Worm (Caenorhabditis elegans) whole organism, L4 larva: ENCODE data around the gene tab-1.

Source experiments
- F10B5.3 ChIP-seq: sonication (generic microtip); optimal IDR thresholded peaks from 2 replicates; lab custom pipeline; 2016; ENCODE audit warnings: mild to moderate bottlenecking, missing genetic modification characterization, missing compliant biosample characterization
- F26F4.8 ChIP-seq: fragments of 200-800 bp; sonication (Bioruptor generic); conservative IDR thresholded peaks from 2 replicates; pipeline ENCODE4 v1.3.6; 2022; ENCODE audit warnings: missing genetic modification characterization, missing compliant biosample characterization
- F44E2.7 ChIP-seq: fragments of 200-800 bp; sonication (Bioruptor generic); IDR thresholded peaks from 2 replicates; pipeline ENCODE4 v2.1.2; 2022; ENCODE audit warnings: missing genetic modification characterization, missing compliant biosample characterization
- Y5F2A.4 ChIP-seq: fragments of 200-800 bp; sonication (Bioruptor generic); optimal IDR thresholded peaks from 2 replicates; lab custom pipeline; 2018; ENCODE audit warnings: mild to moderate bottlenecking, missing genetic modification characterization, missing compliant biosample characterization
- Y75B8A.6 ChIP-seq: fragments of 200-800 bp; sonication (Bioruptor generic); IDR thresholded peaks from 2 replicates; pipeline ENCODE4 v1.3.6; 2022; ENCODE audit warnings: missing genetic modification reagents, missing genetic modification characterization, missing compliant biosample characterization
- aha-1 ChIP-seq: fragments of 150-350 bp; peaks from one replicate; lab custom pipeline; 2014; ENCODE audit warnings: missing biosample characterization, missing genetic modification characterization
- arid-1 ChIP-seq: fragments of 200-800 bp; sonication (Bioruptor generic); conservative IDR thresholded peaks from 2 replicates; pipeline ENCODE4 v1.3.6; 2022; ENCODE audit warnings: missing genetic modification reagents, missing genetic modification characterization, missing compliant biosample characterization
- ceh-44 ChIP-seq: fragments of 200-800 bp; sonication (Bioruptor generic); IDR thresholded peaks from 2 replicates; pipeline ENCODE4 v1.3.6; 2022; ENCODE audit warnings: missing genetic modification reagents, missing genetic modification characterization, missing compliant biosample characterization
- ctbp-1 ChIP-seq: fragments of 200-800 bp; sonication (Bioruptor generic); IDR thresholded peaks from 2 replicates; pipeline ENCODE4 v1.3.6; 2022; ENCODE audit warnings: missing genetic modification reagents, missing genetic modification characterization, missing compliant biosample characterization
- daf-12 ChIP-seq: fragments of 150-350 bp; optimal IDR thresholded peaks from 2 replicates; lab custom pipeline; 2014; ENCODE audit warnings: missing biosample characterization, missing genetic modification reagents, missing genetic modification characterization
- daf-16 ChIP-seq, 3 experiments: sonication (generic microtip); optimal IDR thresholded peaks; 2 replicates each; lab custom pipeline; 2016 to 2017; ENCODE audit warnings: missing genetic modification characterization in 3 of 3, missing genetic modification reagents in 3 of 3, mild to moderate bottlenecking in 2 of 3, missing compliant biosample characterization in 2 of 3, missing biosample characterization in 1 of 3, moderate library complexity in 1 of 3
- dmd-6 ChIP-seq: fragments of 200-800 bp; sonication (Bioruptor generic); IDR thresholded peaks from 2 replicates; pipeline ENCODE4 v1.3.6; 2022; ENCODE audit warnings: missing genetic modification reagents, missing genetic modification characterization, missing compliant biosample characterization
- duxl-1 ChIP-seq: sonication (generic microtip); optimal IDR thresholded peaks from 2 replicates; lab custom pipeline; 2016; ENCODE audit warnings: mild to moderate bottlenecking, missing genetic modification characterization, moderate library complexity, missing compliant biosample characterization; ENCODE audit not compliant: poor library complexity
- dve-1 ChIP-seq: sonication (generic microtip); optimal IDR thresholded peaks from 2 replicates; lab custom pipeline; 2017; ENCODE audit warnings: antibody characterized with exemption, mild to moderate bottlenecking, missing genetic modification characterization, missing compliant biosample characterization; ENCODE audit not compliant: insufficient read depth
- egl-27 ChIP-seq: sonication (generic microtip); optimal IDR thresholded peaks from 3 replicates; lab custom pipeline; 2017; ENCODE audit warnings: missing biosample characterization, missing genetic modification reagents, missing genetic modification characterization
- hlh-11 ChIP-seq: fragments of 200-800 bp; sonication (Bioruptor generic); optimal IDR thresholded peaks from 2 replicates; lab custom pipeline; 2018; ENCODE audit warnings: mild to moderate bottlenecking, missing genetic modification characterization, missing compliant biosample characterization
- hlh-30 ChIP-seq: sonication (generic microtip); optimal IDR thresholded peaks from 2 replicates; lab custom pipeline; 2017; ENCODE audit warnings: antibody characterized with exemption, mild to moderate bottlenecking, missing genetic modification characterization, missing compliant biosample characterization; ENCODE audit not compliant: insufficient read depth
- hmg-1.1 ChIP-seq: fragments of 200-800 bp; sonication (Bioruptor generic); IDR thresholded peaks from 2 replicates; pipeline ENCODE4 v1.3.6; 2022; ENCODE audit warnings: missing genetic modification reagents, missing genetic modification characterization, missing compliant biosample characterization
- lim-7 ChIP-seq: fragments of 200-800 bp; sonication (Bioruptor generic); IDR thresholded peaks from 2 replicates; pipeline ENCODE4 v1.3.6; 2022; ENCODE audit warnings: missing genetic modification characterization, missing compliant biosample characterization
- lin-1 ChIP-seq: fragments of 200-800 bp; sonication (Bioruptor generic); IDR thresholded peaks from 2 replicates; pipeline ENCODE4 v1.3.6; 2022; ENCODE audit warnings: missing genetic modification reagents, missing genetic modification characterization, missing compliant biosample characterization
- lin-29 ChIP-seq: fragments of 200-800 bp; sonication (Bioruptor generic); IDR thresholded peaks from 2 replicates; pipeline ENCODE4 v1.3.6; 2022; ENCODE audit warnings: missing genetic modification reagents, missing genetic modification characterization, missing compliant biosample characterization
- lin-38 ChIP-seq: fragments of 200-800 bp; sonication (Bioruptor generic); IDR thresholded peaks from 2 replicates; pipeline ENCODE4 v1.3.6; 2022; ENCODE audit warnings: missing genetic modification reagents, missing genetic modification characterization, missing compliant biosample characterization
- lin-39 ChIP-seq: fragments of 150-350 bp; optimal IDR thresholded peaks from 2 replicates; lab custom pipeline; 2014; ENCODE audit warnings: missing biosample characterization, missing genetic modification reagents, missing genetic modification characterization
- lsy-2 ChIP-seq, 2 experiments: fragments of 150-350 bp in 1 of 2; sonication (generic microtip) in 1 of 2; optimal IDR thresholded peaks; 2 replicates each; lab custom pipeline; 2014 to 2017; ENCODE audit warnings: missing biosample characterization in 2 of 2, missing genetic modification characterization in 2 of 2
- mdl-1 ChIP-seq, 2 experiments: fragments of 150-350 bp in 1 of 2; sonication (generic microtip) in 1 of 2; optimal IDR thresholded peaks; 2 replicates each; lab custom pipeline; 2014 to 2017; ENCODE audit warnings: missing biosample characterization in 2 of 2, missing genetic modification characterization in 2 of 2
- mep-1 ChIP-seq: fragments of 150-350 bp; sonication (generic microtip); optimal IDR thresholded peaks from 3 replicates; lab custom pipeline; 2014; ENCODE audit warnings: missing biosample characterization, missing genetic modification characterization
- mes-2 ChIP-seq: sonication (generic microtip); optimal IDR thresholded peaks from 2 replicates; lab custom pipeline; 2016; ENCODE audit warnings: missing genotype, mild to moderate bottlenecking, missing genetic modification characterization, missing compliant biosample characterization; ENCODE audit not compliant: poor library complexity, severe bottlenecking
- mxl-3 ChIP-seq: fragments of 200-800 bp; sonication (Bioruptor generic); optimal IDR thresholded peaks from 2 replicates; lab custom pipeline; 2018; ENCODE audit warnings: mild to moderate bottlenecking, missing genetic modification characterization, missing compliant biosample characterization
- nhr-10 ChIP-seq: fragments of 150-350 bp; optimal IDR thresholded peaks from 2 replicates; lab custom pipeline; 2014; ENCODE audit warnings: missing biosample characterization, missing genetic modification characterization
- nhr-11 ChIP-seq: fragments of 150-350 bp; optimal IDR thresholded peaks from 2 replicates; lab custom pipeline; 2014; ENCODE audit warnings: missing biosample characterization, missing genetic modification characterization
- nhr-25 ChIP-seq: sonication (generic microtip); optimal IDR thresholded peaks from 2 replicates; lab custom pipeline; 2017; ENCODE audit warnings: missing genetic modification characterization, mild to moderate bottlenecking, missing compliant biosample characterization, antibody characterized with exemption, moderate library complexity, borderline replicate concordance; ENCODE audit not compliant: insufficient read depth
- nhr-28 ChIP-seq: fragments of 150-350 bp; optimal IDR thresholded peaks from 2 replicates; lab custom pipeline; 2014; ENCODE audit warnings: missing biosample characterization, missing genetic modification characterization
- php-3 ChIP-seq: fragments of 200-800 bp; sonication (Bioruptor generic); IDR thresholded peaks from 2 replicates; pipeline ENCODE4 v1.3.6; 2022; ENCODE audit warnings: missing genetic modification reagents, missing genetic modification characterization, missing compliant biosample characterization
- rbr-2 ChIP-seq: sonication (generic microtip); optimal IDR thresholded peaks from 2 replicates; lab custom pipeline; 2016; ENCODE audit warnings: missing genotype, missing genetic modification characterization, missing compliant biosample characterization
- set-16 ChIP-seq: fragments of 200-800 bp; sonication (Bioruptor generic); IDR thresholded peaks from 2 replicates; pipeline ENCODE4 v1.3.6; 2022; ENCODE audit warnings: missing genetic modification reagents, missing genetic modification characterization, missing compliant biosample characterization
- snpc-1.2 ChIP-seq: fragments of 200-800 bp; sonication (Bioruptor generic); IDR thresholded peaks from 2 replicates; pipeline ENCODE4 v1.3.6; 2022; ENCODE audit warnings: missing genetic modification reagents, missing genetic modification characterization, missing compliant biosample characterization
- snpc-4 ChIP-seq: fragments of 150-350 bp; optimal IDR thresholded peaks from 2 replicates; lab custom pipeline; 2014; ENCODE audit warnings: missing biosample characterization, missing genetic modification characterization
- tag-97 ChIP-seq: fragments of 200-800 bp; sonication (Bioruptor generic); IDR thresholded peaks from 2 replicates; pipeline ENCODE4 v1.3.6; 2022; ENCODE audit warnings: missing genetic modification characterization, missing compliant biosample characterization
- unc-39 ChIP-seq: sonication (generic microtip); optimal IDR thresholded peaks from 2 replicates; lab custom pipeline; 2017; ENCODE audit warnings: missing biosample characterization, missing genetic modification characterization
- unc-62 ChIP-seq, 3 experiments: fragments of 150-350 bp in 1 of 3; sonication (generic microtip); optimal IDR thresholded peaks in 2 of 3; peaks in 1 of 3; 1 replicate in 1 of 3; 2 replicates in 2 of 3; lab custom pipeline; 2014 to 2017; ENCODE audit warnings: missing biosample characterization in 3 of 3, missing genetic modification characterization in 3 of 3, missing genetic modification reagents in 3 of 3, missing genotype in 1 of 3
- zag-1 ChIP-seq: fragments of 150-350 bp; optimal IDR thresholded peaks from 2 replicates; lab custom pipeline; 2014; ENCODE audit warnings: missing biosample characterization, missing genetic modification characterization
- zfp-2 ChIP-seq: sonication (generic microtip); optimal IDR thresholded peaks from 2 replicates; lab custom pipeline; 2016; ENCODE audit warnings: mild to moderate bottlenecking, missing genetic modification characterization, missing compliant biosample characterization
- zfp-3 ChIP-seq: fragments of 200-800 bp; sonication (Bioruptor generic); conservative IDR thresholded peaks from 2 replicates; pipeline ENCODE4 v1.3.6; 2022; ENCODE audit warnings: missing genetic modification reagents, missing genetic modification characterization, missing compliant biosample characterization
- zip-11 ChIP-seq: fragments of 200-800 bp; sonication (Bioruptor generic); IDR thresholded peaks from 2 replicates; pipeline ENCODE4 v1.3.6; 2022; ENCODE audit warnings: missing genetic modification characterization, missing compliant biosample characterization

Gene tab-1

DNA sequence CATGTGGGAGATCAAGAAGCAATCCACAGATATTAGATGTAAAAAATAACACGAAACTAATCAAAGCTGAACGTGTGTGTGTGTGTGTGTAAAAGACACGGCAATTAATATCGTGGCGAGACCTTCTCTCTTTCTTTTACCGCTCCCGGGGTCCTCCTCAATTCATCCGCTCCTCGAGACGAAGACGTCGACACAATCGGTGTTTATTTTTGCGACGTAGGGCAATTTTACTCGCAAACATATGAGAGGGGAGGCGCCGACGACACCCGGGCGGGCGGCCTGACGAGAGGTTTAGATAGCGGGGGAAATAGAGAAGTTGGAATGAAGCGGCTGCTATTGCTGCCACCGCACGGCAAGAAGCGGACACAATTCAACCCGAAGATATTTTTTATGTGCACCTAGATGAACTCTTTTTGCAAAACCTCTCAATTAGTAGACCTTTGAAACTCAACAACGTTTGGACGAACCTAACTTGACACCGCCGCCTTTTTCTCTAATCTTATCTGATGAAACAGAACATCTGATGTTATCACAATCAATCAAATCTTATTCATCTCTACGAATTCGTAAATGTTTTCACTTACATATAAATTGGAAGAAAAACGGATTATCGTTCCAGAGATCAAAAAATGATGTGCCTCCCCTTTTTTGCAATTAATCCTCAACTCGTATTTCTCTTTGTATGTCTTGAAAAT lies 29.7 kb downstream of the tab-1 start:
- TF ChIP-seq hlh-11 (tag; lab: Kevin White, UChicago) (peak; percentile 23), ceh-44 (no peak), ctbp-1 (no peak), arid-1 (GFP tag; lab: Robert Waterston, UW) (no peak), mdl-1 (tag; optimal IDR thresholded peaks at IDR 0.05; lab: Kevin White, UChicago) (peak in 1 of 2 experiments; percentile 8), unc-62 (GFP tag; optimal IDR thresholded peaks at IDR 0.05 in 1 of 2; lab: Kevin White, UChicago) (peak in 1 of 2 experiments; percentile 76), unc-62 (tag; optimal IDR thresholded peaks at IDR 0.05; lab: Kevin White, UChicago) (no peak), duxl-1 (tag; lab: Kevin White, UChicago) (no peak), set-16 (GFP tag; lab: Robert Waterston, UW) (peak; percentile 34; the same call in 1 of the 2 replicates), daf-16 (GFP tag; optimal IDR thresholded peaks at IDR 0.05; lab: Kevin White, UChicago) (peak in 1 of 2 experiments; percentile 17), daf-16 (tag; optimal IDR thresholded peaks at IDR 0.05; lab: Kevin White, UChicago) (no peak), Y75B8A.6 (no peak), php-3 (GFP tag; lab: Robert Waterston, UW) (no peak), mxl-3 (GFP tag; lab: Kevin White, UChicago) (peak; percentile 7), hlh-30 (tag; lab: Kevin White, UChicago) (peak; percentile 19), aha-1 (tag; lab: Kevin White, UChicago) (peak; percentile 55), hmg-1.1 (GFP tag; lab: Robert Waterston, UW) (0 out of 2 replicates have a peak, but pooled peaks have one; percentile 12)

DNA sequence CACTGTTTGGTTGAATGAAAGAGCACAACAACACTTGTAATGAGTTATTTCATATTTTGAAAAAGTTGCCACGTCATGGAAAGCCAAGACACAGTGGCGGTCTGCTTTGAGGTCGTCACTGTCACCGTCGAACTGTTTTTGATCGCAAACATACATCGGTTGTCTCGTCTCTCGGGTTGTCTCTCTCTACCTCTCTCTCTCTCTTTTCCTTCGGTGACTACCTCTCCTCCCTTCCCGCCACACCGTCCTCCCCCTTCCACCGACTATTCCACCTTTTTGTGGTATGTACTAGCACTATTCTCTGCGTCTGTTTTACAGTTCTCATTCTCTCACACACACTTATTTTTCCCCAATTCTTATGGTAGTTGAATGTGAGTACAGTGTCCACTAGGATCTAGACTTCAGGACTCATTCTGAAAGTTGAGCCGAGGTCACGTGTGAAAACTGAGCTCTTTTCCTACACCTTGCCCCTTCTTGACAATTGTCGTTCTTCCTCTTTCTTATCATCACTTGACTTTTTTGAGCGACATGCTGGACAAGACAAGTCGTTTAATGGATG lies 30.7 kb downstream of the tab-1 start:
- no peak for TF ChIP-seq F44E2.7 (GFP tag; lab: Robert Waterston, UW)
- no peak for TF ChIP-seq zfp-3 (GFP tag; lab: Robert Waterston, UW)
- TF ChIP-seq lin-38 (GFP tag; lab: Robert Waterston, UW): no peak
- no peak for TF ChIP-seq tag-97 (GFP tag; lab: Robert Waterston, UW)
- peak; percentile 66 for TF ChIP-seq hlh-30 (tag; lab: Kevin White, UChicago)
- TF ChIP-seq lin-1 (GFP tag; lab: Robert Waterston, UW): peak; percentile 61; the same call in 1 of the 2 replicates
- peak; percentile 54 for TF ChIP-seq dmd-6 (GFP tag; lab: Robert Waterston, UW)
- peak; percentile 22 for TF ChIP-seq mes-2 (tag; lab: Kevin White, UChicago)
- TF ChIP-seq zag-1: no peak
- TF ChIP-seq lin-39 (tag; lab: Kevin White, UChicago): no peak
- TF ChIP-seq nhr-11 (tag; lab: Kevin White, UChicago): peak; percentile 5
- no peak for TF ChIP-seq unc-39 (tag; lab: Kevin White, UChicago)
- TF ChIP-seq F26F4.8 (GFP tag; lab: Robert Waterston, UW): no peak
- TF ChIP-seq hmg-1.1 (GFP tag; lab: Robert Waterston, UW): peak; percentile 43
- no peak for TF ChIP-seq daf-12 (tag; lab: Kevin White, UChicago)
- TF ChIP-seq set-16 (GFP tag; lab: Robert Waterston, UW): 0 out of 2 replicates have a peak, but pooled peaks have one; percentile 17
- TF ChIP-seq Y5F2A.4 (GFP tag; lab: Kevin White, UChicago): no peak
- no peak for TF ChIP-seq F10B5.3 (tag; lab: Kevin White, UChicago)
- TF ChIP-seq zip-11 (GFP tag; lab: Robert Waterston, UW): no peak
- peak; percentile 22 for TF ChIP-seq dve-1 (tag; lab: Kevin White, UChicago)
- peak in 1 of 2 experiments; percentile 26 for TF ChIP-seq lsy-2 (tag; optimal IDR thresholded peaks at IDR 0.05; lab: Kevin White, UChicago)
- no peak for TF ChIP-seq egl-27
- no peak for TF ChIP-seq nhr-10 (tag; lab: Kevin White, UChicago)
- TF ChIP-seq nhr-28 (tag; lab: Kevin White, UChicago): peak; percentile 74
- no peak for TF ChIP-seq lim-7 (GFP tag; lab: Robert Waterston, UW)
- peak; percentile 55 for TF ChIP-seq mep-1 (tag; lab: Kevin White, UChicago)
- peak; percentile 18 for TF ChIP-seq nhr-25 (tag; lab: Kevin White, UChicago)
- TF ChIP-seq unc-62 (GFP tag; optimal IDR thresholded peaks at IDR 0.05 in 1 of 2; lab: Kevin White, UChicago): peak in 1 of 2 experiments; percentile 69
- no peak for TF ChIP-seq unc-62 (tag; optimal IDR thresholded peaks at IDR 0.05; lab: Kevin White, UChicago)
- TF ChIP-seq snpc-4 (tag; lab: Kevin White, UChicago): no peak
- TF ChIP-seq zfp-2 (tag; lab: Kevin White, UChicago): no peak
- TF ChIP-seq ctbp-1: no peak; the same call in 1 of the 2 replicates
- TF ChIP-seq snpc-1.2 (GFP tag; lab: Robert Waterston, UW): no peak
- TF ChIP-seq rbr-2 (tag; lab: Kevin White, UChicago): no peak
- TF ChIP-seq lin-29 (GFP tag; lab: Robert Waterston, UW): no peak
